Worm (Caenorhabditis elegans): ENCODE results near the gene W05H5.1.

The W05H5.1 gene

ce11 chrII:12459422-12459821 lies 14.8 kb upstream of the W05H5.1 start, which contains the start of gene tag-281 (continued):
- no peak for TF ChIP-seq mbf-1 (tag; optimal IDR thresholded peaks at IDR 0.05)
- peak; percentile 36 for TF ChIP-seq ztf-4 (tag; optimal IDR thresholded peaks at IDR 0.05)
- no peak for TF ChIP-seq ceh-82 (tag; optimal IDR thresholded peaks at IDR 0.05)
- no peak for TF ChIP-seq elt-1 (tag; optimal IDR thresholded peaks at IDR 0.05)
- TF ChIP-seq crh-2 (tag; optimal IDR thresholded peaks at IDR 0.05): peak; percentile 82
- peak; percentile 41 for TF ChIP-seq nhr-10 (tag; optimal IDR thresholded peaks at IDR 0.05)
- TF ChIP-seq snpc-4 (tag; optimal IDR thresholded peaks at IDR 0.05): peak; percentile 85
- no peak for TF ChIP-seq aly-2 (tag; optimal IDR thresholded peaks at IDR 0.05)
- TF ChIP-seq dmd-4 (tag; optimal IDR thresholded peaks at IDR 0.05): no peak
- peak; percentile 81 for TF ChIP-seq nhr-25 (tag; optimal IDR thresholded peaks at IDR 0.05)
- peak; percentile 58 for TF ChIP-seq sem-4 (tag; optimal IDR thresholded peaks at IDR 0.05)
- TF ChIP-seq F13H6.1 (tag; optimal IDR thresholded peaks at IDR 0.05): peak; percentile 74
- TF ChIP-seq nhr-6 (tag; optimal IDR thresholded peaks at IDR 0.05): peak; percentile 13

- TF ChIP-seq fos-1 (tag; optimal IDR thresholded peaks at IDR 0.05) (no peak), aly-2 (tag; optimal IDR thresholded peaks at IDR 0.05) (no peak), nhr-6 (tag; optimal IDR thresholded peaks at IDR 0.05) (no peak), ztf-11 (tag; optimal IDR thresholded peaks at IDR 0.05) (no peak), lin-13 (GFP tag; optimal IDR thresholded peaks at IDR 0.05) (no peak), zag-1 (tag; optimal IDR thresholded peaks at IDR 0.05) (no peak), Y55F3AM.14 (GFP tag; optimal IDR thresholded peaks at IDR 0.05) (no peak), unc-55 (GFP tag; optimal IDR thresholded peaks at IDR 0.05) (no peak), ceh-16 (tag; optimal IDR thresholded peaks at IDR 0.05) (no peak), crh-2 (tag; optimal IDR thresholded peaks at IDR 0.05) (no peak), elt-1 (tag; optimal IDR thresholded peaks at IDR 0.05) (no peak)
Observed at ce11 chrII:12457275-12457674, 12.7 kb upstream of the W05H5.1 start, which contains the start of gene sre-38. sre-38 (plus strand) TSS chrII:12457575.

- no peak for TF ChIP-seq mdl-1 (tag; optimal IDR thresholded peaks at IDR 0.05)
- TF ChIP-seq peb-1 (tag; optimal IDR thresholded peaks at IDR 0.05): no peak
- TF ChIP-seq dmd-4 (tag; optimal IDR thresholded peaks at IDR 0.05): no peak
- TF ChIP-seq crh-2 (tag; optimal IDR thresholded peaks at IDR 0.05): no peak
- no peak for TF ChIP-seq nhr-77 (tag; optimal IDR thresholded peaks at IDR 0.05)
- TF ChIP-seq snpc-4 (tag; optimal IDR thresholded peaks at IDR 0.05): no peak
- TF ChIP-seq R02D3.7 (tag; optimal IDR thresholded peaks at IDR 0.05): no peak
- no peak for TF ChIP-seq nhr-10 (tag; optimal IDR thresholded peaks at IDR 0.05)
- no peak for TF ChIP-seq lin-13 (GFP tag; optimal IDR thresholded peaks at IDR 0.05)
- no peak for TF ChIP-seq nhr-12 (tag; optimal IDR thresholded peaks at IDR 0.05)
- no peak for TF ChIP-seq nhr-237 (tag; optimal IDR thresholded peaks at IDR 0.05)
- TF ChIP-seq mab-5 (tag; optimal IDR thresholded peaks at IDR 0.05): no peak
- no peak for TF ChIP-seq blmp-1 (tag; optimal IDR thresholded peaks at IDR 0.05; ENCODE audit: insufficient read depth)
- TF ChIP-seq zag-1 (tag; optimal IDR thresholded peaks at IDR 0.05): no peak
- TF ChIP-seq sma-3 (GFP tag; optimal IDR thresholded peaks at IDR 0.05): no peak
- TF ChIP-seq mbf-1 (tag; optimal IDR thresholded peaks at IDR 0.05): no peak
Observed at ce11 chrII:12456633-12457032, 12.1 kb upstream of the W05H5.1 start, which contains the start of gene sre-32. sre-32 (minus strand) TSS chrII:12456733.

- no peak for TF ChIP-seq sem-4 (tag; optimal IDR thresholded peaks at IDR 0.05)
- no peak for TF ChIP-seq lsy-2 (tag; optimal IDR thresholded peaks at IDR 0.05)
- TF ChIP-seq ceh-82 (tag; optimal IDR thresholded peaks at IDR 0.05): no peak
- TF ChIP-seq egl-27 (tag; optimal IDR thresholded peaks at IDR 0.05): no peak
- TF ChIP-seq skn-1 (tag; optimal IDR thresholded peaks at IDR 0.05): no peak
- TF ChIP-seq nhr-6 (tag; optimal IDR thresholded peaks at IDR 0.05): no peak
- no peak for TF ChIP-seq peb-1 (tag; optimal IDR thresholded peaks at IDR 0.05)
- no peak for TF ChIP-seq zag-1 (tag; optimal IDR thresholded peaks at IDR 0.05)
- no peak for TF ChIP-seq nhr-237 (tag; optimal IDR thresholded peaks at IDR 0.05)
- no peak for TF ChIP-seq nhr-23 (tag; optimal IDR thresholded peaks at IDR 0.05)
Observed at ce11 chrII:12452754-12453352, 8.3 kb upstream of the W05H5.1 start, which contains the start of the genes sre-35 and sre-33. sre-35 (minus strand) TSS chrII:12452854. sre-33 (plus strand) TSS chrII:12453302.

- TF ChIP-seq nhr-11 (tag; optimal IDR thresholded peaks at IDR 0.05): no peak
- TF ChIP-seq gmeb-1 (tag; optimal IDR thresholded peaks at IDR 0.05): no peak
Observed at ce11 chrII:12449849-12450248, 5.3 kb upstream of the W05H5.1 start, which contains the start of gene sre-34. sre-34 (plus strand) TSS chrII:12450149.

Measured in whole organism, L2 larva.